Worm (Caenorhabditis elegans): ENCODE results near the gene M110.3.

DNA sequence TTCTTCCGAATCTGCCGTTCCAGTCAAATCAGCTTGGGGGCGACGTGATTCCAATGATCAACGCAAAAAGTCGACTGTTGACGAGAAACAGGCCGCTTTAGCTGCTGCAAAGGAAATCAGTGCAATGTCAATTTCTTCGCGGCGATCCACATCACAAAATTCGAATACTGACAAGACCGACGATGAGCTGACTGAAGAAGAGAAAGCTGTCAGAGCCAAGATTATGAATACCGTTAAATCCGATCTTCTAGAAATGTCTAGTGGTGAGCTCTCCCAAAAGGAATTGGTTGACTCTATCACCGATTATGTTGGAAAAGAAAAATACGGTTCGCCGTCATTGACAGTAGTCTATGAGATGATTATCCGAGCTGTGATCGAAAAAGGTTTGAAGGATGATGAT lies 3.9 kb upstream of the M110.3 start:
- TF ChIP-seq sptf-1 (tag; optimal IDR thresholded peaks at IDR 0.05) = no peak
- TF ChIP-seq mep-1 (tag; optimal IDR thresholded peaks at IDR 0.05) = no peak
- no peak for TF ChIP-seq nhr-12 (tag; optimal IDR thresholded peaks at IDR 0.05)
- TF ChIP-seq blmp-1 (tag; optimal IDR thresholded peaks at IDR 0.05) = no peak
- no peak for TF ChIP-seq snpc-4 (tag; optimal IDR thresholded peaks at IDR 0.05)
- no peak for TF ChIP-seq ces-1 (GFP tag; optimal IDR thresholded peaks at IDR 0.05)
- TF ChIP-seq ztf-11 (tag; optimal IDR thresholded peaks at IDR 0.05) = no peak
- no peak for TF ChIP-seq nhr-28 (tag; optimal IDR thresholded peaks at IDR 0.05)
- no peak for TF ChIP-seq lin-13 (tag; optimal IDR thresholded peaks at IDR 0.05)
- no peak for TF ChIP-seq M03D4.4 (tag; optimal IDR thresholded peaks at IDR 0.05)
- no peak for TF ChIP-seq elt-3 (tag; optimal IDR thresholded peaks at IDR 0.05)
- TF ChIP-seq nhr-76 (tag; optimal IDR thresholded peaks at IDR 0.05) = no peak
- no peak for TF ChIP-seq lsy-2 (tag; optimal IDR thresholded peaks at IDR 0.05)
